Worm (Caenorhabditis elegans): ENCODE results near the gene grl-11.

The grl-11 gene

ce11 chrIII:9112479-9112878 is 5.7 kb downstream of the grl-11 start:
- TF ChIP-seq nhr-25 (tag; optimal IDR thresholded peaks at IDR 0.05) (peak; percentile 17), ceh-16 (tag; optimal IDR thresholded peaks at IDR 0.05) (no peak)

ce11 chrIII:9110270-9110669 is 7.9 kb downstream of the grl-11 start:
- TF ChIP-seq eor-1 (tag; optimal IDR thresholded peaks at IDR 0.05) = no peak
- peak; percentile 17 for TF ChIP-seq nhr-25 (tag; optimal IDR thresholded peaks at IDR 0.05)
- TF ChIP-seq elt-2 (tag; optimal IDR thresholded peaks at IDR 0.05) = peak; percentile 46

DNA sequence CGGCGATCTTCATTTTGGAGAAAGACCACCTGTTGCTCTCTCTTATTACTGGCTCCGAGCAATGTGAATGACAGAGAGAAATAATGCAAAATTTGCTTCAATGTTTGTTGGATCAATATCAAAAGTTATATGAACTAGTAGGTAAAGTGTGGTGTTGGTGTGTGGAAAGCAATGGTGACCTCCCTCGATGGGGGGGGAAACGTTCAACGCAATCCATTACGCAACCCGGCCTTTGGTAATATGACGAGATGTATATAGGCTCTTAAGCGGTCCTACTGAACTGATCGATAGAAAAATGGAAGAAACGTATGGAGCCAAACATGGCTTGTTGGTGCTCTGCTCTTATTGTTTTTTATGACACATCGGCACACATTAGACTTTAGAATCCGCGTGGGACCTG is 8.4 kb downstream of the grl-11 start:
- TF ChIP-seq ztf-11 (tag; optimal IDR thresholded peaks at IDR 0.05) (no peak), mdl-1 (tag; optimal IDR thresholded peaks at IDR 0.05) (no peak), zag-1 (tag; optimal IDR thresholded peaks at IDR 0.05) (no peak), fkh-2 (tag; optimal IDR thresholded peaks at IDR 0.05) (no peak), ama-1 (optimal IDR thresholded peaks at IDR 0.05) (no peak), ZK546.5 (tag; optimal IDR thresholded peaks at IDR 0.05) (no peak), lin-15B (tag; optimal IDR thresholded peaks at IDR 0.05) (no peak), lsy-12 (tag; optimal IDR thresholded peaks at IDR 0.05) (no peak)

DNA sequence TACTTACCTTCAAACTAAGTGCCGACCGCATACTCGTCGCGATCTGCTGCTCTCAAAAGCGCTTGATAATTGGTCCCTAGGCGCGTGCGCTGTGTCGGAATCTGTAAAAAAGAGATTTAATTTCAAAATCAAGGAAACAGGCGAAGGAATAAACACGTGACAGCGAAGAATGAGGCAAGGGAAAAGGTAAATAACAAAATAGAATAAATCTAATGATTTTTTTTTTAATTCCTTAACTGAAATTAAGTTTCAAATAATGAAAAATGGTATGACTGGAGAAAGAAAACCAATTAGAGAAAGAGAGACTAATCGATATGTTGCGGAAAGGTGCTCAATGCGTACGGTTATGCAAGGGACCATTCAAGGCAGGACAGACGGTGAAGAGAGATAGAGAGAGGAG is 9.0 kb downstream of the grl-11 start, which contains the start of gene cya-1:
Gene cya-1 (minus strand): TSS at position 101 of the 400 bp plus-strand sequence.
- TF ChIP-seq skn-1 (tag; optimal IDR thresholded peaks at IDR 0.05) (no peak), nhr-76 (tag; optimal IDR thresholded peaks at IDR 0.05) (no peak), fkh-10 (GFP tag; optimal IDR thresholded peaks at IDR 0.05) (no peak)

- TF ChIP-seq nhr-11 (tag; optimal IDR thresholded peaks at IDR 0.05) (no peak), elt-3 (tag; optimal IDR thresholded peaks at IDR 0.05) (no peak), nhr-237 (tag; optimal IDR thresholded peaks at IDR 0.05) (no peak)
Observed at ce11 chrIII:9105653-9106052, 12.5 kb downstream of the grl-11 start.

ce11 chrIII:9104060-9104459 is 14.1 kb downstream of the grl-11 start:
- TF ChIP-seq nhr-43 (tag; optimal IDR thresholded peaks at IDR 0.05; ENCODE audit: poor library complexity, severe bottlenecking) (peak; percentile 24), nhr-237 (tag; optimal IDR thresholded peaks at IDR 0.05) (no peak), nfya-1 (tag; optimal IDR thresholded peaks at IDR 0.05; ENCODE audit: insufficient read depth) (no peak), nhr-25 (tag; optimal IDR thresholded peaks at IDR 0.05) (peak; percentile 9), fkh-2 (tag; optimal IDR thresholded peaks at IDR 0.05) (no peak), ama-1 (optimal IDR thresholded peaks at IDR 0.05) (peak; percentile 30), elt-2 (tag; optimal IDR thresholded peaks at IDR 0.05) (peak; percentile 34), skn-1 (tag; optimal IDR thresholded peaks at IDR 0.05) (peak; percentile 17), ztf-11 (tag; optimal IDR thresholded peaks at IDR 0.05) (no peak), pha-4 (tag; optimal IDR thresholded peaks at IDR 0.05) (no peak), lin-39 (tag; optimal IDR thresholded peaks at IDR 0.05) (peak; percentile 19), lsy-12 (tag; optimal IDR thresholded peaks at IDR 0.05) (peak; percentile 15), fkh-10 (GFP tag; optimal IDR thresholded peaks at IDR 0.05) (no peak), ceh-82 (tag; optimal IDR thresholded peaks at IDR 0.05) (no peak), pqm-1 (tag; optimal IDR thresholded peaks at IDR 0.05) (peak; percentile 26), nhr-12 (tag; optimal IDR thresholded peaks at IDR 0.05) (no peak), ztf-4 (tag; optimal IDR thresholded peaks at IDR 0.05) (no peak), ceh-9 (tag; optimal IDR thresholded peaks at IDR 0.05) (no peak)

ce11 chrIII:9103643-9104042 is 14.5 kb downstream of the grl-11 start, which contains the start of gene dos-1:
Gene dos-1 (plus strand): TSS chrIII:9103943.
- TF ChIP-seq elt-1 (tag; optimal IDR thresholded peaks at IDR 0.05) = no peak

ce11 chrIII:9101212-9101611 is 17.0 kb downstream of the grl-11 start, which contains the start of gene ZK507.1:
Gene ZK507.1 (minus strand): TSS chrIII:9101312.
- TF ChIP-seq nhr-12 (tag; optimal IDR thresholded peaks at IDR 0.05) = no peak
- TF ChIP-seq nhr-43 (tag; optimal IDR thresholded peaks at IDR 0.05; ENCODE audit: poor library complexity, severe bottlenecking) = no peak
- TF ChIP-seq lsy-12 (tag; optimal IDR thresholded peaks at IDR 0.05) = no peak
- no peak for TF ChIP-seq elt-1 (tag; optimal IDR thresholded peaks at IDR 0.05)
- TF ChIP-seq mdl-1 (tag; optimal IDR thresholded peaks at IDR 0.05) = no peak
- no peak for TF ChIP-seq elt-3 (tag; optimal IDR thresholded peaks at IDR 0.05)
- no peak for TF ChIP-seq egl-27 (tag; optimal IDR thresholded peaks at IDR 0.05)
- TF ChIP-seq R02D3.7 (tag; optimal IDR thresholded peaks at IDR 0.05) = no peak
- no peak for TF ChIP-seq unc-62 (GFP tag; optimal IDR thresholded peaks at IDR 0.05)
- TF ChIP-seq nhr-76 (tag; optimal IDR thresholded peaks at IDR 0.05) = no peak
- TF ChIP-seq elt-2 (tag; optimal IDR thresholded peaks at IDR 0.05) = no peak
- TF ChIP-seq mml-1 (tag; optimal IDR thresholded peaks at IDR 0.05) = no peak
- TF ChIP-seq snpc-4 (tag; optimal IDR thresholded peaks at IDR 0.05) = no peak
- no peak for TF ChIP-seq tbx-2 (tag; optimal IDR thresholded peaks at IDR 0.05)
